Fruit fly (Drosophila melanogaster): Measurements from ENCODE around the gene aust.

Gene aust

DNA sequence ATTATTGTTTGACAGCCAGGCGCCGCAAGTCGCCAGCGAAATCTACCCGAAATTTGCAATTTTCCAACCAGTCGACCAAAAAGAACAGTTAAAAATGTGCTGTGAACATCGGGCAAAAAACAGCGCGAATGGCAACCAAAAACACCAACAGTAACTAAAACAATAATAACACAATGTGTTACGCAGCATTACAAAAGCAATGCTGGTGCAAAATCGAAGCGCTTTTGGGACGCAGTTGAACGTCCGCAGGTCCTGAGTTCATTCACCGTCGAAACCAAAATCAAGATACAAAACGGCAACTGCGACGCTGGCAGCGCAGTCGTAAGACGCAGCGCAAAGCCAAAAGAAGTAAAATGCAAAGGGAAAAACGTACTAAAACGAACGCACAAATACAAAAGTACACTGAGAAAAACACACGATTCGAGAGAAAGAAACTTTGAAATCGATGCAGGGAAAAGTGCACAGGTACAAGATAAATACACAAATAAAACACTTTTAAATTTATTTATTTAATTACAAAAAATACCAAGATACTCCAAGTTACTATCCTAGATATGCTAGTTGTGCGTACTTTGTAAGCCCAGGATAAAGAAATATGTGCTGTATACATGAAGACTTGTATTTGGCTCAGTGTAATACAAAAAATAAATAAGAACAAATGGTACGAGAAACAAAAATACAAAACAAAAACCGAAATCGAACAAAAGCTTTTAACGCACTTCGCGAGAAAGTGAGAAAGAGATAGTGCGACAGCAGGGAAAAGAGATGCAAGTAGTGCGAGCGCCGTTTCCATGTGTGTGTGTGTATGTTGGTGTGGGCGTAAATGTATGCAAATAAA, 39.8 kb downstream of the aust start (continued):
- TF ChIP-seq Nf-YA (GFP tag; IDR thresholded peaks at IDR 0.05) (no peak), Neu2 (GFP tag; optimal IDR thresholded peaks at IDR 0.05; ENCODE audit: borderline replicate concordance) (no peak), CG9797 (GFP tag; optimal IDR thresholded peaks at IDR 0.05) (no peak), Opbp (GFP tag; IDR thresholded peaks at IDR 0.05; ENCODE audit: partially characterized antibody) (no peak), Meics (GFP tag; optimal IDR thresholded peaks at IDR 0.05) (peak; percentile 68), oc (tag; optimal IDR thresholded peaks at IDR 0.05) (peak; percentile 56), CG6175 (GFP tag; IDR thresholded peaks at IDR 0.05) (no peak), pita (GFP tag; optimal IDR thresholded peaks at IDR 0.05) (no peak), ato (GFP tag; IDR thresholded peaks at IDR 0.05; ENCODE audit: partially characterized antibody) (no peak), CG1529 (GFP tag; optimal IDR thresholded peaks at IDR 0.05) (peak; percentile 40), slp2 (GFP tag; optimal IDR thresholded peaks at IDR 0.05) (peak; percentile 11), CG12236 (GFP tag; optimal IDR thresholded peaks at IDR 0.05) (no peak), Fer3 (tag; optimal IDR thresholded peaks at IDR 0.05) (peak; percentile 53), pho (GFP tag; optimal IDR thresholded peaks at IDR 0.05) (peak; percentile 9), unpg (GFP tag; optimal IDR thresholded peaks at IDR 0.05) (peak; percentile 68), Lim3 (GFP tag; IDR thresholded peaks at IDR 0.05) (no peak), usp (GFP tag; optimal IDR thresholded peaks at IDR 0.05) (no peak), cas (GFP tag; IDR thresholded peaks at IDR 0.05) (no peak), fd64A (GFP tag; optimal IDR thresholded peaks at IDR 0.05) (peak; percentile 8), CG3407 (GFP tag; optimal IDR thresholded peaks at IDR 0.05) (peak; percentile 38), Poxn (GFP tag; IDR thresholded peaks at IDR 0.05) (no peak), CG10147 (GFP tag; optimal IDR thresholded peaks at IDR 0.05) (peak; percentile 66), jing (GFP tag; optimal IDR thresholded peaks at IDR 0.05) (no peak), fd102C (GFP tag; optimal IDR thresholded peaks at IDR 0.05) (no peak), CG11456 (GFP tag; IDR thresholded peaks at IDR 0.05) (no peak), CG5245 (GFP tag; optimal IDR thresholded peaks at IDR 0.05) (peak; percentile 8), Atf6 (GFP tag; IDR thresholded peaks at IDR 0.05) (peak; percentile 72; the same call in 1 of the 2 replicates), Aef1 (GFP tag; IDR thresholded peaks at IDR 0.05) (no peak), CG1233 (GFP tag; optimal IDR thresholded peaks at IDR 0.05) (peak; percentile 49), CG17359 (tag; optimal IDR thresholded peaks at IDR 0.05) (peak; percentile 64), sisA (GFP tag; IDR thresholded peaks at IDR 0.05) (no peak), CG13123 (GFP tag; optimal IDR thresholded peaks at IDR 0.05) (no peak), caup (GFP tag; optimal IDR thresholded peaks at IDR 0.05; ENCODE audit: severe bottlenecking) (peak; percentile 1), CG7357 (GFP tag; IDR thresholded peaks at IDR 0.05) (peak; percentile 52; the same call in 2 of the 3 replicates), lab (GFP tag; optimal IDR thresholded peaks at IDR 0.05) (peak; percentile 82), CG13424 (tag; optimal IDR thresholded peaks at IDR 0.05) (peak; percentile 79), Oli (tag; optimal IDR thresholded peaks at IDR 0.05) (peak; percentile 76), Taf1 (GFP tag; IDR thresholded peaks at IDR 0.05) (no peak), CG1832 (GFP tag; optimal IDR thresholded peaks at IDR 0.05) (no peak), CG34224 (GFP tag; IDR thresholded peaks at IDR 0.05; ENCODE audit: partially characterized antibody) (no peak), NC2α (GFP tag; optimal IDR thresholded peaks at IDR 0.05) (no peak), lilli (GFP tag; optimal IDR thresholded peaks at IDR 0.05) (peak; percentile 43), CG2199 (GFP tag; IDR thresholded peaks at IDR 0.05) (no peak), Dfd (GFP tag; optimal IDR thresholded peaks at IDR 0.05) (no peak), CG7928 (GFP tag; optimal IDR thresholded peaks at IDR 0.05) (no peak), btn (GFP tag; optimal IDR thresholded peaks at IDR 0.05) (no peak), trh (GFP tag; optimal IDR thresholded peaks at IDR 0.05) (peak; percentile 23), klu (GFP tag; IDR thresholded peaks at IDR 0.05) (no peak; the same call in 1 of the 2 replicates), ftz-f1 (GFP tag; optimal IDR thresholded peaks at IDR 0.05) (no peak)

Data from whole organism, embryonic.